Fruit fly (Drosophila melanogaster): ENCODE data around the gene CG4213.

DNA sequence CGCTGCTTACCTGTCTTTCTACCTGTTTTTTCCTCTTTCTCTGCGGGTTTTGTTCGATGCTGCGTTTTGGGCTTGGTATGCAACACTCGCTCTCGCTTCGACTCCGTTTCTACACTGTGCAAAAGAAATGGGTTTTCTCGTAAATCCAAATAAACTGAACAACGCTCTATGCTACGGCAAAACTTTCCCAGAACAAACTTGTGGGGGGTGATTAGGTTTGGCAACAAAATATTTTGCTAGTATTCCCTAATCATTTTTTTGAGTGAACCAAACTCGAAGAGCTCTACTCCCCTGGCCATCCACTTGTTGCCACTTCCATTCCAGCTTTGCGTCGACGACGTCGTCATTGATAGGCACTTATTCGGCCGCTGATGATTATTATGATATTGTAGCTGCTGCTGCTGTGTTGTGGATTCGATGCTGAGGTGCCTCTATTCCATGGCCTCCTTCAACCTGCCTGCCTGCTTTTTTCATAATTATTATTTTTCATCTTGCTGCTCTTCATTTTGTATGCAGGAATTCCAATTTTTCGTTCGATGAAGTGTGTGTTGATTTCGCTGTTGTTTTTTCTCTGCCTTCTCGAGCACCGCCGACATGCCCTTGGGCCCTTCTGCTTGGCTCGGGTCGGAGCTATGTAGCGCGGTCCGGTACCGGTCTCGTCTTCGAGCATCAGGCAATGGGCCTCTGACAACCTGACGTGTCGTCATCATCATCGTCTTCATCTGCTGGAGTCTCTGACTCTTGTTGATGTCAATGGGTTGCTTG lies 40.1 kb upstream of the CG4213 start:
- no peak for TF ChIP-seq Mnt (GFP tag; optimal IDR thresholded peaks at IDR 0.05)
- TF ChIP-seq bab1 (GFP tag; optimal IDR thresholded peaks at IDR 0.05): no peak
- no peak for TF ChIP-seq cic (GFP tag; optimal IDR thresholded peaks at IDR 0.05)
- no peak for TF ChIP-seq CG7045 (GFP tag; optimal IDR thresholded peaks at IDR 0.05)
- TF ChIP-seq Hr96 (GFP tag; optimal IDR thresholded peaks at IDR 0.05): no peak
- no peak for TF ChIP-seq CG7101 (tag; optimal IDR thresholded peaks at IDR 0.05)
- no peak for TF ChIP-seq kay (GFP tag; ENCODE audit: borderline replicate concordance)
- no peak for TF ChIP-seq ovo (GFP tag; optimal IDR thresholded peaks at IDR 0.05)
- no peak for TF ChIP-seq CG12768 (GFP tag; optimal IDR thresholded peaks at IDR 0.05)
- TF ChIP-seq tj (GFP tag; optimal IDR thresholded peaks at IDR 0.05): no peak
- TF ChIP-seq CG5204 (GFP tag; optimal IDR thresholded peaks at IDR 0.05): no peak
